Worm (Caenorhabditis elegans): ENCODE results near the gene B0496.1.
A peak's percentile ranks its signal among the peaks of the same experiment; 100 is the strongest.

The B0496.1 gene

ce11 chrIV:7414163-7414562, 31.9 kb upstream of the B0496.1 start (continued):
- TF ChIP-seq F55B11.4 (tag; optimal IDR thresholded peaks at IDR 0.05; ENCODE audit: borderline replicate concordance, insufficient read depth) (no peak), tlf-1 (GFP tag; optimal IDR thresholded peaks at IDR 0.05) (no peak), lin-26 (GFP tag; IDR thresholded peaks at IDR 0.05) (no peak)

ce11 chrIV:7418818-7419217, 27.3 kb upstream of the B0496.1 start, which contains the start of gene B0496.6:
B0496.6 (plus strand) TSS chrIV:7419118.
- TF ChIP-seq pha-4 (tag; optimal IDR thresholded peaks at IDR 0.05) (no peak), hrde-1 (tag; optimal IDR thresholded peaks at IDR 0.05; ENCODE audit: borderline replicate concordance) (no peak), dpff-1 (tag; optimal IDR thresholded peaks at IDR 0.05) (no peak), nfya-2 (GFP tag; IDR thresholded peaks at IDR 0.05) (no peak), athp-1 (tag; optimal IDR thresholded peaks at IDR 0.05) (no peak), nfyb-1 (GFP tag; IDR thresholded peaks at IDR 0.05) (no peak), lin-26 (GFP tag; IDR thresholded peaks at IDR 0.05) (no peak), F39B2.1 (GFP tag; IDR thresholded peaks at IDR 0.05) (no peak), egl-18 (GFP tag; IDR thresholded peaks at IDR 0.05) (no peak), hmg-20 (GFP tag; IDR thresholded peaks at IDR 0.05) (no peak)

ce11 chrIV:7420913-7421312, 25.2 kb upstream of the B0496.1 start, which contains the start of gene srtx-1:
srtx-1 (plus strand) TSS chrIV:7421213.
- no peak for TF ChIP-seq xnd-1 (tag; optimal IDR thresholded peaks at IDR 0.05)
- TF ChIP-seq hmg-1.2 (GFP tag; IDR thresholded peaks at IDR 0.05): no peak

- TF ChIP-seq nhr-27 (tag; optimal IDR thresholded peaks at IDR 0.05) (no peak), F37B4.10 (GFP tag; IDR thresholded peaks at IDR 0.05) (no peak), ceh-79 (tag; optimal IDR thresholded peaks at IDR 0.05) (no peak), hrde-1 (tag; optimal IDR thresholded peaks at IDR 0.05; ENCODE audit: borderline replicate concordance) (no peak), pbrm-1 (GFP tag; IDR thresholded peaks at IDR 0.05) (no peak), nfya-1 (tag; optimal IDR thresholded peaks at IDR 0.05; ENCODE audit: borderline replicate concordance, insufficient read depth) (no peak), madf-8 (GFP tag; conservative IDR thresholded peaks at IDR 0.05) (no peak), ceh-100 (GFP tag; IDR thresholded peaks at IDR 0.05) (no peak), zim-3 (tag; optimal IDR thresholded peaks at IDR 0.05) (no peak), pha-4 (tag; optimal IDR thresholded peaks at IDR 0.05) (no peak), ztf-26 (tag; optimal IDR thresholded peaks at IDR 0.05) (no peak), F55B11.4 (tag; optimal IDR thresholded peaks at IDR 0.05; ENCODE audit: borderline replicate concordance, insufficient read depth) (no peak), K11D2.4 (GFP tag; IDR thresholded peaks at IDR 0.05) (no peak), ccch-3 (GFP tag; optimal IDR thresholded peaks at IDR 0.05) (no peak), ztf-28 (GFP tag; IDR thresholded peaks at IDR 0.05) (no peak)
These were observed 21.9 kb upstream of the B0496.1 start, which contains the start of gene unc-82 for ce11 chrIV:7424198-7424597. unc-82 (plus strand) TSS chrIV:7424498.

ce11 chrIV:7426055-7426454, 20.0 kb upstream of the B0496.1 start:
- TF ChIP-seq egl-44 (GFP tag; IDR thresholded peaks at IDR 0.05): no peak
- peak; percentile 9 for TF ChIP-seq somi-1 (GFP tag; optimal IDR thresholded peaks at IDR 0.05)
- TF ChIP-seq ceh-91 (GFP tag; IDR thresholded peaks at IDR 0.05): no peak
- TF ChIP-seq madf-6 (GFP tag; IDR thresholded peaks at IDR 0.05): no peak

ce11 chrIV:7428347-7428746, 17.7 kb upstream of the B0496.1 start:
- TF ChIP-seq athp-1 (tag; optimal IDR thresholded peaks at IDR 0.05): no peak
- TF ChIP-seq F22D6.2 (tag; optimal IDR thresholded peaks at IDR 0.05): no peak
- no peak for TF ChIP-seq Y53F4B.3 (GFP tag; IDR thresholded peaks at IDR 0.05)
- no peak for TF ChIP-seq attf-5 (GFP tag; optimal IDR thresholded peaks at IDR 0.05)
- no peak for TF ChIP-seq B0035.1 (tag; optimal IDR thresholded peaks at IDR 0.05)
- TF ChIP-seq egrh-3 (GFP tag; IDR thresholded peaks at IDR 0.05): no peak
- no peak for TF ChIP-seq ceh-40 (GFP tag; IDR thresholded peaks at IDR 0.05)
- TF ChIP-seq madf-3 (GFP tag; IDR thresholded peaks at IDR 0.05): no peak
- no peak for TF ChIP-seq aptf-2 (GFP tag; conservative IDR thresholded peaks at IDR 0.05)
- TF ChIP-seq lir-1 (GFP tag; conservative IDR thresholded peaks at IDR 0.05): no peak
- no peak for TF ChIP-seq T07F8.4 (tag; optimal IDR thresholded peaks at IDR 0.05)
- TF ChIP-seq madf-10 (tag; optimal IDR thresholded peaks at IDR 0.05): no peak
- no peak for TF ChIP-seq madf-8 (GFP tag; conservative IDR thresholded peaks at IDR 0.05)
- TF ChIP-seq attf-3 (GFP tag; conservative IDR thresholded peaks at IDR 0.05): no peak

Measured in whole organism, young adult.